Fruit fly (Drosophila melanogaster): Measurements from ENCODE around the gene RpL27.

RpL27 gene

DNA sequence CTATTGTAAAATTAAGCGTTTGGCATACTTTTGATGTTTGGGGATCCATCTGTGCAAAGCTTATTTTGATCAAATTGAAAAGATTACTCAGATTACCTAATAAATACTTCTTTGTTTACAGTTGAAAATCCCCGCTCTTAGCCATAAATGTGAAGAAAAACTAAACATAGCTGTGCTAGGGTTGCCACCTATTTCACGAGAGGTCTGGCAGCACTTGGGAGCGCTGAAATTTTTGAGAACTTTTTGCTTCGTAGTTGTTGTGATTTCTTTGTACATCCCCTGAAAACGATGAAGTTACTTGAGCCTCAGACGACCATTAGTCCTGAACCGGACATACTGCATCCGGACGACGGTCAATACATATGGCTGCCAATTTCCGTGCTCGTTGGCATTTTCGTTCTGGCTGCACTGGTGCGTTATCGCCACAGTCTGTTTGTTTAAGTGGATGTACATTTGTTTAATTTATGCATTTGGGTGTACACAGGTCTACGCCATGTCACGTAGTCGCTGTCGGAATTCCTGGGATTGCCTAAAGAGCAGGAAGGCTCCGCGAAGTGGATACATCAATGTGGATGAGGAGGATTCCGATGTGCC, 6.3 kb downstream of the RpL27 start, which contains the start of the genes CG4730 and CG5039:
TSS of gene CG4730 (minus strand) at position 194 of the 594 bp plus-strand sequence.
TSS of gene CG5039 (plus strand) at position 195 of the 594 bp plus-strand sequence.
- peak; percentile 25 for TF ChIP-seq Sry-δ (GFP tag; optimal IDR thresholded peaks at IDR 0.05)
- TF ChIP-seq MBD-R2 (GFP tag; IDR thresholded peaks at IDR 0.05) = peak; percentile 88
- no peak for TF ChIP-seq CG4404 (GFP tag; IDR thresholded peaks at IDR 0.05)
- TF ChIP-seq CG10959 (GFP tag; IDR thresholded peaks at IDR 0.05) = no peak
- peak; percentile 17; the same call in 1 of the 3 replicates for TF ChIP-seq row (GFP tag; IDR thresholded peaks at IDR 0.05)
- TF ChIP-seq CG12104 (GFP tag; optimal IDR thresholded peaks at IDR 0.05) = no peak
- no peak for TF ChIP-seq sim (GFP tag; IDR thresholded peaks at IDR 0.05)
- TF ChIP-seq chinmo (GFP tag; IDR thresholded peaks at IDR 0.05; ENCODE audit: partially characterized antibody) = 0 out of 4 replicates have a peak, but pooled peaks have one; percentile 10
- TF ChIP-seq sr (GFP tag; IDR thresholded peaks at IDR 0.05) = 0 out of 3 replicates have a peak, but pooled peaks have one; percentile 6
- no peak for TF ChIP-seq dan (GFP tag; IDR thresholded peaks at IDR 0.05)
- TF ChIP-seq E2f2 (GFP tag; IDR thresholded peaks at IDR 0.05) = peak; percentile 78
- no peak for TF ChIP-seq Dbx (GFP tag; IDR thresholded peaks at IDR 0.05)
- TF ChIP-seq CG17186 (GFP tag; optimal IDR thresholded peaks at IDR 0.05) = peak; percentile 37
- no peak for TF ChIP-seq dpn (GFP tag; optimal IDR thresholded peaks at IDR 0.05)
- no peak for TF ChIP-seq CG4854 (GFP tag; optimal IDR thresholded peaks at IDR 0.05)
- TF ChIP-seq D19B (GFP tag; optimal IDR thresholded peaks at IDR 0.05) = no peak
- TF ChIP-seq Xrp1 (GFP tag; IDR thresholded peaks at IDR 0.05) = no peak
- TF ChIP-seq Asciz (GFP tag; optimal IDR thresholded peaks at IDR 0.05) = no peak
- TF ChIP-seq Med (GFP tag) = peak; percentile 5
- TF ChIP-seq Atf-2 (GFP tag; optimal IDR thresholded peaks at IDR 0.05) = no peak
- peak; percentile 3 for TF ChIP-seq stwl (tag; optimal IDR thresholded peaks at IDR 0.05)
- no peak for TF ChIP-seq Six4 (GFP tag; optimal IDR thresholded peaks at IDR 0.05)
- TF ChIP-seq phol (tag; optimal IDR thresholded peaks at IDR 0.05) = peak; percentile 37
- TF ChIP-seq CG13624 (GFP tag; optimal IDR thresholded peaks at IDR 0.05) = peak; percentile 7
- peak; percentile 45 for TF ChIP-seq Ets97D (GFP tag; optimal IDR thresholded peaks at IDR 0.05)
- TF ChIP-seq CG30431 (GFP tag; optimal IDR thresholded peaks at IDR 0.05) = no peak
- TF ChIP-seq NK7.1 (GFP tag; optimal IDR thresholded peaks at IDR 0.05) = no peak
- no peak for TF ChIP-seq CG15073 (GFP tag; optimal IDR thresholded peaks at IDR 0.05)
- peak; percentile 65 for TF ChIP-seq Abd-B (GFP tag; optimal IDR thresholded peaks at IDR 0.05)
- TF ChIP-seq CG7987 (GFP tag; optimal IDR thresholded peaks at IDR 0.05) = peak; percentile 5
- peak; percentile 24 for TF ChIP-seq Sin3A (optimal IDR thresholded peaks at IDR 0.05)
- TF ChIP-seq pzg (GFP tag; optimal IDR thresholded peaks at IDR 0.05) = peak; percentile 74
- no peak for TF ChIP-seq CG10209 (GFP tag; optimal IDR thresholded peaks at IDR 0.05)
- peak in 1 of 2 experiments; percentile 67 for TF ChIP-seq Pdp1 (GFP tag; optimal IDR thresholded peaks at IDR 0.05)
- no peak for TF ChIP-seq Myb (GFP tag; optimal IDR thresholded peaks at IDR 0.05)
- peak; percentile 31 for TF ChIP-seq gfzf (GFP tag; optimal IDR thresholded peaks at IDR 0.05)
- peak; percentile 2 for TF ChIP-seq CG10267 (tag; optimal IDR thresholded peaks at IDR 0.05)
- no peak for TF ChIP-seq CG2199 (GFP tag; IDR thresholded peaks at IDR 0.05)
- peak; percentile 2 for TF ChIP-seq Sry-β (GFP tag; optimal IDR thresholded peaks at IDR 0.05)
- TF ChIP-seq Dek (tag; optimal IDR thresholded peaks at IDR 0.05) = no peak
- TF ChIP-seq CG4360 (GFP tag; IDR thresholded peaks at IDR 0.05) = 0 out of 2 replicates have a peak, but pooled peaks have one; percentile 35
- peak; percentile 62 for TF ChIP-seq Dp (GFP tag; optimal IDR thresholded peaks at IDR 0.05)
- peak; percentile 76 for TF ChIP-seq sens (GFP tag)
- TF ChIP-seq Bgb (GFP tag; IDR thresholded peaks at IDR 0.05; ENCODE audit: partially characterized antibody) = peak; percentile 31; the same call in 1 of the 2 replicates
- no peak for TF ChIP-seq Neu2 (GFP tag; optimal IDR thresholded peaks at IDR 0.05; ENCODE audit: borderline replicate concordance)
- TF ChIP-seq oc (tag; optimal IDR thresholded peaks at IDR 0.05) = no peak
- TF ChIP-seq CG13287 (GFP tag; IDR thresholded peaks at IDR 0.05; ENCODE audit: partially characterized antibody) = peak; percentile 28; the same call in 1 of the 2 replicates
- TF ChIP-seq Antp (GFP tag; optimal IDR thresholded peaks at IDR 0.05) = no peak
- 0 out of 4 replicates have a peak, but pooled peaks have one; percentile 11 for TF ChIP-seq Dll (GFP tag; IDR thresholded peaks at IDR 0.05; ENCODE audit: partially characterized antibody)
- TF ChIP-seq slou (GFP tag; optimal IDR thresholded peaks at IDR 0.05) = no peak

All from whole organism, embryonic.